Worm (Caenorhabditis elegans): ENCODE measurements around the gene D1046.2.

DNA sequence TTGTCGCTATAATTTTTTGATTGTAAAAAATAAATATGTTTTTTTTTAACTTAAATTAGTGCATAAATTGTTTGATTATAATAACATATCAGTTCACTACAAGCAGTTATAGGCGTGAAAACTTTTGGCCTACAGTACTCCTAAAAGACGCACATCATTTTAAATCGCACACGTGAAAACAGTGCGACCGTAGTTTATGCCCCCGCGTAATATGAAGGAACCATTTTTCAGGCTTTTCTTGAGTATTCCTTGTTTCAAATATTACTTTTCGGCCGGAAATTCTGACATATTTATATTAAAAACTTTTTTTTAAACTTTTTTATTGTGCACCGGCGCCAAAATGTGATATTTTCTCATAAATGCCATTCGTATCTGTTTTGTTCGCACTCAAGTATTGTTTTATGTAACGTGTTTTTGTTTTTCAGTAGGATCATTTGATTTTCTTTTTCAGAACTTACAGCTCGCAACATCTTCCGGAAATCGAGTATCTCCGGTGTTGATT is 37.3 kb downstream of the D1046.2 start, which contains the start of gene oma-1:
- TF ChIP-seq tbx-2 (tag; optimal IDR thresholded peaks at IDR 0.05) (no peak), elt-3 (tag; optimal IDR thresholded peaks at IDR 0.05) (no peak)
